Fruit fly (Drosophila melanogaster): ENCODE measurements around the gene Jupiter.

The Jupiter gene

DNA sequence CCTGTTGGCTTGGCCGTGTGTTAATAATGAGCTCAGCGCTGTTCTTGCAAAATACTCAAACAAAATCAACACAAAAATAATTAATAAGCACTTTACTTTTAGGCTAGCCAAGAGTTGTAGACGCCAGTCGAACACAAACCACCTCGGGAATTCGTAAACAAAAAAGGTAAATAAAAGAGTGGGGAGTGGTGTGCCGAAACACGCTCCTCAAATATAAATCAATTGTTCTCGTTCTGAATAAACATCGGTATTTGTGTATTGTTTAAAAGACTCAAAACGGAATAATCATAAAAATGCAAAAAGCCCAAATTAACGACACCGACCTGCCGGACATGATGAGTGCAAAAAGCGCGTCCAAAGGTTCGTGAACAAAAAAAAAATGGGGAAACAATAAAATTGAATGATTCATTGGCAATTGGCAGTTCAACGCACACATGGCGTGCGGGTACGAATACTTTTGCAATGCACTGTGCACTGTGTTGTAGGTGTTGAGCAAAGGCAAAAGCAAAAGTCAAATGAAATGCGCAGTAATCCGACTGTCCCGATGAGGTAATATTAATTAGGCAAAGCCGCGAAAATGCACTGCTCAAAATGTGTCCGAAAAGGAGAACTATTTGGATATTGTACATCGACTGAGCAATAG is 20.4 kb upstream of the Jupiter start:
- TF ChIP-seq rn (GFP tag; IDR thresholded peaks at IDR 0.05) = no peak
- TF ChIP-seq CG17806 (tag; optimal IDR thresholded peaks at IDR 0.05) = no peak
- no peak for TF ChIP-seq CG32121 (GFP tag; IDR thresholded peaks at IDR 0.05)
- TF ChIP-seq CG12605 (GFP tag; IDR thresholded peaks at IDR 0.05) = no peak
- no peak for TF ChIP-seq CG8159 (tag; optimal IDR thresholded peaks at IDR 0.05)
- TF ChIP-seq Pif1A (GFP tag; optimal IDR thresholded peaks at IDR 0.05) = no peak
- TF ChIP-seq CG8301 (tag; optimal IDR thresholded peaks at IDR 0.05) = no peak
- no peak for TF ChIP-seq CG4496 (GFP tag; IDR thresholded peaks at IDR 0.05)
- no peak for TF ChIP-seq CG9948 (tag; optimal IDR thresholded peaks at IDR 0.05)
- no peak for TF ChIP-seq CG34367 (tag; optimal IDR thresholded peaks at IDR 0.05)
- no peak for TF ChIP-seq D1 (tag; optimal IDR thresholded peaks at IDR 0.05)
- no peak for TF ChIP-seq EcR (GFP tag; optimal IDR thresholded peaks at IDR 0.05)
- TF ChIP-seq fd96Ca (GFP tag; IDR thresholded peaks at IDR 0.05) = no peak
- TF ChIP-seq CG14655 (GFP tag; optimal IDR thresholded peaks at IDR 0.05) = no peak
- no peak for TF ChIP-seq Snoo (tag; optimal IDR thresholded peaks at IDR 0.05)
- TF ChIP-seq gl (tag; optimal IDR thresholded peaks at IDR 0.05) = no peak
- no peak for TF ChIP-seq Pif1B (GFP tag; optimal IDR thresholded peaks at IDR 0.05)
- no peak for TF ChIP-seq CG13204 (GFP tag; optimal IDR thresholded peaks at IDR 0.05)

DNA sequence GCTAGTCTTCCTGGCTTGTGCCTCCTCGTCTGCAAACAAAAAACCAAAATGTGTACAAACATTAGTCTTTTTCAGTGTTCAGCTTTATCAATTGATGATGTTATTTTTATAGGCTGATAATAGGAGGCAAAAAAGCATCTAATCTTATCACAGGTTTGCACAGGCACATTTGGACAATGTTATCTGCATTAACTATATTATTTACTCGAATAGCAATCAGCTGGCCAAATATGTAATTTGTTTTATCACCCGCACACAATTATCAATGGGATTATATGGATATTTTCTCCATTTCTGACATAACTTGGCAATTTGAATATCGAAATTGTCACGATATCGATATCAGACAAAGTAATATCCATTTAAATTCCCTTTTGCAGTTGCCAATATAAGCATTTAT is 17.9 kb upstream of the Jupiter start:
- TF ChIP-seq CG9948 (tag; optimal IDR thresholded peaks at IDR 0.05) = no peak
- no peak for TF ChIP-seq Pif1B (GFP tag; optimal IDR thresholded peaks at IDR 0.05)
- TF ChIP-seq D1 (tag; optimal IDR thresholded peaks at IDR 0.05) = no peak
- TF ChIP-seq CG17806 (tag; optimal IDR thresholded peaks at IDR 0.05) = no peak
- TF ChIP-seq CG15710 (tag; optimal IDR thresholded peaks at IDR 0.05) = no peak
- TF ChIP-seq CG4496 (GFP tag; IDR thresholded peaks at IDR 0.05) = no peak

DNA sequence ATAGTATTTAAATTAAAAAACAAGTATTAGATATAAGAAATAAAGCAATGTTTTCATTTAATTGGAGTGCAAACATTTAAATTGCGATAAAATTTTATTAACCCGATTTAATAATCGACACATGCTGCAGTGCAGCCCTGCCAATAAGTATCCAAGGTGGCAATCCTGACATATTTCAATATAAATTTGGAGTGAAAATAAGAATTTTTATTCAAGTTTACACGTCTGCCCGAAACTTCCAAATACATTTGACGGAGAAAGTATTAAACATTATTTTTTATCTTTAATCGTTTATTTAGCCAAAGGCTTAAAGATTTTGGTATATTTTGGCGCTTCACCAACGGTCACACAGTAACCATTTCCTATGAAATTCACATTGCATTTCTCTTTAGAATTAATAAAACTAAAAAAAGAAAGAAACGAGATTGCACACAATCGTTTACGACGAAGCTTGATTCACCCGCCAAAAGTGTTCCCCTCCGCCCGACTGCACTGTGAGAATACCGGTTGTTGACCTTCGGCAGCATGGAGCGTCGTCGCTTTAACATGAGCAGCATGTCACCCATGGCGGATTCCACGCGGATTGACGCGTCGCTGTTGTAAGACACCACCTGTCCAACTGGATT is 8.8 kb upstream of the Jupiter start, which contains the start of gene CG14712:
Gene CG14712, plus strand, starts transcription at position 344 of the 626 bp plus-strand sequence.
- no peak for TF ChIP-seq Pif1B (GFP tag; optimal IDR thresholded peaks at IDR 0.05)
- TF ChIP-seq CG14655 (GFP tag; optimal IDR thresholded peaks at IDR 0.05) = no peak
- peak; percentile 93 for TF ChIP-seq EcR (GFP tag; optimal IDR thresholded peaks at IDR 0.05)

DNA sequence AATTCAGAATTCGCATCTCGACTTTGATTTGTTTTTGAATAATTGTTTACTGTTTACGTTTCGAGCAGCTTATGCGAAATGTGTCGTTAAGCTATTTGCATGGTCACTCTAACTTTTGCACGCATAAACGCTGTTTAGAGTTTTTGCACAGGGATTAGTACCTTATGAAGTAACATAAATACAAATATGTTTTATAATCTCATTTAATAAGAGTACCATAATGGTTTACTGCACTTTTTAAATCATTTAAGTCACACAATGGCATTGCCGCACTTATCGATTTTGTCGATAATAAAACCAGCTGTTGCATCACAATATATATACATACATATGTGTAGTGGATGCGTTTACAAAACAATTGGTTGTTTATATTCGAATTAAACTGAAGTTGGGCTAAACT is 6.9 kb upstream of the Jupiter start, which contains the start of the genes CG6813 and CG18764:
Gene CG6813, minus strand, starts transcription at position 68 of the 400 bp plus-strand sequence.
Gene CG18764, plus strand, starts transcription at position 319 of the 400 bp plus-strand sequence.
- TF ChIP-seq Snoo (tag; optimal IDR thresholded peaks at IDR 0.05) (no peak), Ets98B (GFP tag; IDR thresholded peaks at IDR 0.05) (no peak), CG17806 (tag; optimal IDR thresholded peaks at IDR 0.05) (no peak), D1 (tag; optimal IDR thresholded peaks at IDR 0.05) (no peak)

DNA sequence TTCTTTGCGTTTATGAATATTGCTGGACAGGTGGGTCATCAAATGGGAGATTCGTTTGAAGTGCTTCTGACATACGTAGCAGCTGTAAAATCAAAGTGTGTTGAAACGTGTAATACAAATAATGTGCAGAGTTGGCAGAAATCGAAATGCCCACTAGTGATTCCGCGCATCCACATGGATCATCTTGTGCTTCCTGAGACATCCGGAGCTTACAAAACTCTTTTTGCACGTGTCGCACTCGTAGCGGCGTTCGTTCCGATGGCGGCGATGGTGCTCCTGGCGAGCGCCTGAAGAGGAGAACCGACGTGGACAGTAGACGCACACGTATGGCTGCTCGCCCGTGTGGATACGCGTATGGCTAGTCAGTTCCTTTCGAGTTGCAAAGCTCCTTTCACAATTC is 5.8 kb upstream of the Jupiter start, which contains the start of gene Zaf1:
Gene Zaf1, minus strand, starts transcription at position 101 of the 400 bp plus-strand sequence.
- TF ChIP-seq CG4496 (GFP tag; IDR thresholded peaks at IDR 0.05) (no peak), CG9948 (tag; optimal IDR thresholded peaks at IDR 0.05) (no peak), D1 (tag; optimal IDR thresholded peaks at IDR 0.05) (no peak), rn (GFP tag; IDR thresholded peaks at IDR 0.05) (no peak), fd96Ca (GFP tag; IDR thresholded peaks at IDR 0.05) (no peak)

DNA sequence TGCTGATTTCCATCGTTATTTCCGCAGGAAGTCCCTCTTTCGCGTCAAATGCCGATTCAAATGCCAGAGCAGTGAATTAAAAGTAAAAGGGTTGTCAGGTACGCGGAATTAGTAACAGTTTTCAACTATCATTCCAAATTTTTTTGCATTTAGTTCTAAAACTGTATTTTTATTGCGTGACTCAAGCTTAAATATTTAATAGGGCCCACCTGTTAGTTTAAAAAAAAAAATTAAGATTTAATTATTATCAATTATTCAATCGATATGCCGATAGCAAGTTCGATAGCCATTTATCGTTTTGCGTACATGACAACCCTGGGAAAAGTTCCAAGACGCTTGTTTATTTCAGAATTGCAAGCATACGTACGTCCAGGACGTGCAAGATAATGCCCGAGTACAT is 3.3 kb upstream of the Jupiter start, which contains the start of gene CG14711:
Gene CG14711, plus strand, starts transcription at position 315 of the 400 bp plus-strand sequence.
- TF ChIP-seq rn (GFP tag; IDR thresholded peaks at IDR 0.05) = peak; percentile 36
- TF ChIP-seq CG15710 (tag; optimal IDR thresholded peaks at IDR 0.05) = peak; percentile 75
- no peak for TF ChIP-seq CG12605 (GFP tag; IDR thresholded peaks at IDR 0.05)
- no peak for TF ChIP-seq EcR (GFP tag; optimal IDR thresholded peaks at IDR 0.05)
- no peak for TF ChIP-seq D1 (tag; optimal IDR thresholded peaks at IDR 0.05)
- peak; percentile 31 for TF ChIP-seq gl (tag; optimal IDR thresholded peaks at IDR 0.05)
- peak; percentile 77 for TF ChIP-seq Ets98B (GFP tag; IDR thresholded peaks at IDR 0.05)
- no peak for TF ChIP-seq Pif1B (GFP tag; optimal IDR thresholded peaks at IDR 0.05)
- peak; percentile 79; the same call in 2 of the 3 replicates for TF ChIP-seq CG4496 (GFP tag; IDR thresholded peaks at IDR 0.05)
- peak; percentile 78 for TF ChIP-seq CG32121 (GFP tag; IDR thresholded peaks at IDR 0.05)
- TF ChIP-seq CG10348 (GFP tag; IDR thresholded peaks at IDR 0.05) = no peak
- TF ChIP-seq fd96Ca (GFP tag; IDR thresholded peaks at IDR 0.05) = no peak
- no peak for TF ChIP-seq CG8159 (tag; optimal IDR thresholded peaks at IDR 0.05)
- peak; percentile 61 for TF ChIP-seq CG34367 (tag; optimal IDR thresholded peaks at IDR 0.05)
- TF ChIP-seq CG9948 (tag; optimal IDR thresholded peaks at IDR 0.05) = peak; percentile 58
- TF ChIP-seq CG8301 (tag; optimal IDR thresholded peaks at IDR 0.05) = no peak
- TF ChIP-seq Snoo (tag; optimal IDR thresholded peaks at IDR 0.05) = peak; percentile 70
- TF ChIP-seq CG13204 (GFP tag; optimal IDR thresholded peaks at IDR 0.05) = no peak
- TF ChIP-seq Pif1A (GFP tag; optimal IDR thresholded peaks at IDR 0.05) = no peak
- TF ChIP-seq CG14655 (GFP tag; optimal IDR thresholded peaks at IDR 0.05) = no peak
- TF ChIP-seq CG17806 (tag; optimal IDR thresholded peaks at IDR 0.05) = peak; percentile 70
